Worm (Caenorhabditis elegans): ENCODE results near the gene Y64H9A.2.

Y64H9A.2 gene

ce11 chrX:5063750-5064652 is 20.2 kb downstream of the Y64H9A.2 start, which contains the start of gene C24H10.2 (continued):
- TF ChIP-seq ztf-28 (GFP tag; IDR thresholded peaks at IDR 0.05) (no peak), xnd-1 (tag; optimal IDR thresholded peaks at IDR 0.05) (no peak), nfya-2 (GFP tag; IDR thresholded peaks at IDR 0.05) (no peak), F23B12.7 (tag; optimal IDR thresholded peaks at IDR 0.05; ENCODE audit: insufficient read depth) (peak; percentile 32), cebp-1 (GFP tag; IDR thresholded peaks at IDR 0.05) (no peak), cebp-1 (tag; optimal IDR thresholded peaks at IDR 0.05) (peak; percentile 76), nfyb-1 (GFP tag; IDR thresholded peaks at IDR 0.05) (0 out of 2 replicates have a peak, but pooled peaks have one; percentile 19), let-607 (tag; optimal IDR thresholded peaks at IDR 0.05) (no peak), madf-10 (tag; optimal IDR thresholded peaks at IDR 0.05) (peak; percentile 13), cebp-2 (GFP tag; IDR thresholded peaks at IDR 0.05) (no peak), aptf-3 (GFP tag; IDR thresholded peaks at IDR 0.05) (no peak), ets-4 (GFP tag; optimal IDR thresholded peaks at IDR 0.05) (no peak), mel-28 (tag; optimal IDR thresholded peaks at IDR 0.05; ENCODE audit: borderline replicate concordance) (no peak), hrde-1 (tag; optimal IDR thresholded peaks at IDR 0.05; ENCODE audit: borderline replicate concordance) (no peak), Y53G8AR.9 (GFP tag; conservative IDR thresholded peaks at IDR 0.05) (no peak), F33H1.4 (GFP tag; IDR thresholded peaks at IDR 0.05) (no peak), D2030.7 (GFP tag; IDR thresholded peaks at IDR 0.05) (no peak), ceh-27 (GFP tag; optimal IDR thresholded peaks at IDR 0.05) (peak; percentile 51), nhr-120 (GFP tag; IDR thresholded peaks at IDR 0.05) (no peak), K12H6.12 (tag; optimal IDR thresholded peaks at IDR 0.05) (peak; percentile 71), ceh-91 (GFP tag; IDR thresholded peaks at IDR 0.05) (no peak)

DNA sequence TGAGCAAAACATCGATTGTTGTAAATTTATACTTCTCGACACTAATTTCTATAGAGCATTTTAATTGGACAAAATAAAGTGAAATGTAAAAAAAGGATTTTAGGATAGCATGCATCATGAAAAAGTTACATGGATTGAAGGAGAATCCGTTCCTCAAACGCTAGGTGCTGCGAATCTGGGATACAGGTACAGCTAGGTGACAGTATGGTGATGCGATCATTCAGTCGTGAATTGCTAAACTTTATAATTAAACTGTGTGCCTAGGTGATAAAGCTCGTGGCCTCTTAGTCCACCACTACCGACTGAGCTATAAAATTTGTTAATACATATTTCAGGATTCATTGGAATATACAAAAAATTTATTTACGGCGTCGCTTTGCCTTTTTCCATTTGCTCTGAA is 22.8 kb downstream of the Y64H9A.2 start:
- TF ChIP-seq nfya-1 (tag; optimal IDR thresholded peaks at IDR 0.05; ENCODE audit: borderline replicate concordance, insufficient read depth) (no peak), somi-1 (GFP tag; optimal IDR thresholded peaks at IDR 0.05) (no peak), mes-4 (tag; optimal IDR thresholded peaks at IDR 0.05) (no peak), ets-4 (GFP tag; optimal IDR thresholded peaks at IDR 0.05) (no peak), ekl-4 (GFP tag; IDR thresholded peaks at IDR 0.05) (no peak), Y79H2A.3 (GFP tag; conservative IDR thresholded peaks at IDR 0.05) (no peak), F37B4.10 (GFP tag; IDR thresholded peaks at IDR 0.05) (no peak), pha-4 (tag; optimal IDR thresholded peaks at IDR 0.05) (no peak), B0336.3 (GFP tag; IDR thresholded peaks at IDR 0.05) (no peak), tbp1 (GFP tag; optimal IDR thresholded peaks at IDR 0.05) (no peak), madf-8 (GFP tag; conservative IDR thresholded peaks at IDR 0.05) (no peak), ztf-26 (tag; optimal IDR thresholded peaks at IDR 0.05) (no peak), lin-40 (tag; optimal IDR thresholded peaks at IDR 0.05) (no peak), let-526 (GFP tag; IDR thresholded peaks at IDR 0.05) (no peak), ceh-91 (GFP tag; IDR thresholded peaks at IDR 0.05) (no peak), attf-6 (GFP tag; IDR thresholded peaks at IDR 0.05) (no peak), F33H1.4 (GFP tag; IDR thresholded peaks at IDR 0.05) (no peak), mxl-1 (tag; optimal IDR thresholded peaks at IDR 0.05) (no peak)

All from whole organism, young adult.